Worm (Caenorhabditis elegans): ENCODE data around the gene mans-4.
A peak's percentile ranks its signal among the peaks of the same experiment; 100 is the strongest.

DNA sequence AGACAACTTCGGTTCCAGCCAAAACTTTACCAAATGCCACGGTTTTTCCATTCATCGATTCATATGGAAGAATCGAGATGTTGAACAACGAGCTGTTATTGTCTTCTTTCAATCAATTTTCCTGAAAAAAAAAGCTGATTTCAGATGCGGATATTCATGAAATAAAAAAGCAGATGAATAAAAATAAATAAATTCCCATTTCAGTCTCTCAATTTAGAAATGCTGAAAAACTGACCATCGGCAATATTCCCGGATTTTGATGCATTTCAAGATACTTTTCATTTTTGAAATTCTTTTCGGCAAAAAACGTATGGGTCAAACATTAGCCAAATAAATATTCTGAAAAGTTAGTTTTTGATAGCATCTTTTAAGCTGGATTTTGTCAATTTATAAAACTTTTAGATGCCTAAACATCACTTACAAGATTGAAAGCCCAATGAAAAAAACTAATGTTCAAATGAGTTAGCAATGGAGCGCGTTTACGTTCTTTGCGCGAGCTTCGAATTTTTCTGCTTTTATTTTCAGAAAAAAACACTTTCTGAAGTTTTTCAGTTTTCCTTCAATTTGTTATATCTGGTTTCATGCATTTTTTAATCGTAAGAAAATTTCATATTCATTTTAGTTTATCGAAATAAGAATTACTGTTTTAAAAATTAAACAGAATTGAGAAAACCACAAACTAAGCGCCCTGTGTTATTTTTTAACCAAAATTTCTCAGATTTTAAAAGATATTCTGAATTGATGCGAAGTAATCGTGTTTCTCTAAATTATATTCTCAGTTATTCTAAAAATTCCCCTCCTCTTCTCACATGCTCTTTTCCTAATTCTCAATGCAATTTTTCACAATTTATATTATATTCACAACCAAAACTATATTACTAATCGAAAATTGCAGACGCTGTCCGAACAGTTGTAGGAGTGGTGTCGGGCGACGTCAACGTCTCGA lies 26.0 kb upstream of the mans-4 start, which contains the start of the genes C01F6.14 and fem-3:
- TF ChIP-seq unc-98 (GFP tag; IDR thresholded peaks at IDR 0.05) (no peak), jun-1 (tag; optimal IDR thresholded peaks at IDR 0.05) (no peak), nhr-90 (tag; optimal IDR thresholded peaks at IDR 0.05; ENCODE audit: poor library complexity) (no peak), nhr-237 (tag; optimal IDR thresholded peaks at IDR 0.05) (no peak), pqm-1 (tag; optimal IDR thresholded peaks at IDR 0.05) (no peak), aly-2 (tag; optimal IDR thresholded peaks at IDR 0.05) (no peak), ceh-82 (tag; optimal IDR thresholded peaks at IDR 0.05) (no peak), skn-1 (tag; optimal IDR thresholded peaks at IDR 0.05) (peak; percentile 14)
